Fruit fly (Drosophila melanogaster): ENCODE data around the gene Nnf1b.
A peak's percentile ranks its signal among the peaks of the same experiment; 100 is the strongest.

Gene Nnf1b

DNA sequence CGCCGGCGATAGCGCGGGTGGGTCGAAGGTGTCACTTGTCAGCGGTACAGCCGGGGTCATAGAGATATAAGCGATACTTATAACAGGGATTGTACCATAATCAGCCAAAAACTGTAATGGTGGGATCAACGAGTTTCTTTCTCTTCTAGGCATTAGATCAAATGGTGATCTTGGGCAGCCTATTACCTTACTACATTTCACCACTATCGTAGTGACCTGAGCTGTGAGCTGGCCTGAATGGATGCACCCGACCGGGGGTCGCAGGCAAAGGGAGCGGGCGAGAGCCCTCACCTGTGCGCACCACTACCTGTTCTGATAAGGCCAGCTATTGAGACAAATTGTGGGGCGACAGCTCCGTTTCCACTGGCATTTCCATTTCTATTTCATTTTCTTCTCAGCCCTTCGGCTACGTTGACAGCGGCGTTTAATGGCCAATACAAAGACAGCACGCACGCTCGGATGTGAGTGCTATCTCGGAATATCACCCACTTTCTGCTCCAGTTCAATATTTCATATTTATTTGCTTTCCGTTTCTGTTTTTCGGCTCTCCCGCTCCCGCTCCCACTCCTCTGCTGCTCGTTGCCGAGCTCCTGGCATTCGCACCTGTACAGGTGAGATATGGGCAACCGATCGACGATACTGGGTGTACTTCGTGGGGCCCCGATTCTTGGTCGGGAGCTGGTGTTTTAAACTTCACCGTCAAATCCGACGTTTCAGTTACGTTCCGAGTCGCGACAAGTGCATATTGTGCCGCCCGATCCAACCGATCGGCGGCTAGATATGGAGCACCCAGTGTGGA is 46.5 kb downstream of the Nnf1b start (continued):
- peak; percentile 74 for TF ChIP-seq H2.0 (GFP tag; IDR thresholded peaks at IDR 0.05)
- TF ChIP-seq ham (GFP tag; IDR thresholded peaks at IDR 0.05), result 0 out of 2 replicates have a peak, but pooled peaks have one; percentile 26
- peak; percentile 49 for TF ChIP-seq Drgx (GFP tag; IDR thresholded peaks at IDR 0.05)
- TF ChIP-seq CG15514 (GFP tag; optimal IDR thresholded peaks at IDR 0.05), result peak; percentile 23
- TF ChIP-seq sima (GFP tag; optimal IDR thresholded peaks at IDR 0.05), result no peak
- peak; percentile 58 for TF ChIP-seq Hmr (GFP tag; optimal IDR thresholded peaks at IDR 0.05)
- TF ChIP-seq CG12155 (GFP tag; optimal IDR thresholded peaks at IDR 0.05), result peak; percentile 61
- TF ChIP-seq B-H2 (GFP tag; optimal IDR thresholded peaks at IDR 0.05), result no peak
- TF ChIP-seq CG15601 (tag; optimal IDR thresholded peaks at IDR 0.05), result peak; percentile 79
- peak; percentile 50; the same call in 1 of the 2 replicates for TF ChIP-seq CG11247 (GFP tag; IDR thresholded peaks at IDR 0.05)
- TF ChIP-seq Myb (GFP tag; optimal IDR thresholded peaks at IDR 0.05), result peak; percentile 50
- TF ChIP-seq tll (GFP tag; optimal IDR thresholded peaks at IDR 0.05), result no peak
- TF ChIP-seq CG1602 (GFP tag; optimal IDR thresholded peaks at IDR 0.05), result peak; percentile 62
- peak; percentile 21 for TF ChIP-seq maf-S (GFP tag; optimal IDR thresholded peaks at IDR 0.05)
- TF ChIP-seq Fer1 (GFP tag; optimal IDR thresholded peaks at IDR 0.05), result peak; percentile 6
- peak; percentile 23 for TF ChIP-seq Lhr (GFP tag; optimal IDR thresholded peaks at IDR 0.05)
- no peak for TF ChIP-seq abd-A (tag; optimal IDR thresholded peaks at IDR 0.05)
- TF ChIP-seq Jarid2 (GFP tag; optimal IDR thresholded peaks at IDR 0.05), result peak; percentile 58
- TF ChIP-seq CG7786 (GFP tag; optimal IDR thresholded peaks at IDR 0.05), result peak; percentile 67
- TF ChIP-seq vvl (GFP tag; IDR thresholded peaks at IDR 0.05), result peak; percentile 93
- peak; percentile 44 for TF ChIP-seq CG13123 (GFP tag; optimal IDR thresholded peaks at IDR 0.05)
- TF ChIP-seq CG6654 (GFP tag; optimal IDR thresholded peaks at IDR 0.05), result peak; percentile 53
- peak; percentile 72 for TF ChIP-seq CG30403 (GFP tag; optimal IDR thresholded peaks at IDR 0.05)
- peak; percentile 85 for TF ChIP-seq H15 (GFP tag; IDR thresholded peaks at IDR 0.05)
- TF ChIP-seq CG4282 (GFP tag; optimal IDR thresholded peaks at IDR 0.05), result no peak
- TF ChIP-seq NC2α (GFP tag; optimal IDR thresholded peaks at IDR 0.05), result peak; percentile 35
- TF ChIP-seq mam (GFP tag; optimal IDR thresholded peaks at IDR 0.05), result peak; percentile 59
- peak; percentile 70 for TF ChIP-seq CG15269 (tag; optimal IDR thresholded peaks at IDR 0.05)
- TF ChIP-seq tup (GFP tag; optimal IDR thresholded peaks at IDR 0.05), result peak; percentile 40
- TF ChIP-seq CG11456 (GFP tag; IDR thresholded peaks at IDR 0.05), result peak; percentile 76
- TF ChIP-seq Ptx1 (GFP tag; IDR thresholded peaks at IDR 0.05), result peak; percentile 82
- peak; percentile 74 for TF ChIP-seq MTF-1 (GFP tag; optimal IDR thresholded peaks at IDR 0.05; ENCODE audit: borderline replicate concordance)
- TF ChIP-seq ssp (GFP tag; IDR thresholded peaks at IDR 0.05), result peak; percentile 71
- TF ChIP-seq zen2 (GFP tag; IDR thresholded peaks at IDR 0.05; ENCODE audit: partially characterized antibody), result no peak
- TF ChIP-seq pros (GFP tag; optimal IDR thresholded peaks at IDR 0.05), result no peak
- TF ChIP-seq luna (GFP tag; optimal IDR thresholded peaks at IDR 0.05), result no peak
- TF ChIP-seq CTCF (GFP tag; optimal IDR thresholded peaks at IDR 0.05), result peak; percentile 1
- peak; percentile 68; the same call in 1 of the 2 replicates for TF ChIP-seq sob (GFP tag; IDR thresholded peaks at IDR 0.05)
- TF ChIP-seq gsb-n (tag; optimal IDR thresholded peaks at IDR 0.05), result peak; percentile 81
- peak; percentile 60 for TF ChIP-seq CG1233 (GFP tag; optimal IDR thresholded peaks at IDR 0.05)
- TF ChIP-seq lbe (GFP tag; optimal IDR thresholded peaks at IDR 0.05), result no peak
- TF ChIP-seq CG15696 (tag; optimal IDR thresholded peaks at IDR 0.05), result peak; percentile 48
- peak; percentile 58 for TF ChIP-seq bab2 (GFP tag; optimal IDR thresholded peaks at IDR 0.05)
- peak; percentile 36 for TF ChIP-seq Mad (GFP tag; optimal IDR thresholded peaks at IDR 0.05)
- no peak for TF ChIP-seq pfk (GFP tag; optimal IDR thresholded peaks at IDR 0.05)
- peak; percentile 95 for TF ChIP-seq ci (GFP tag; IDR thresholded peaks at IDR 0.05)
- peak; percentile 80 for TF ChIP-seq esg (GFP tag; conservative IDR thresholded peaks at IDR 0.05)
- TF ChIP-seq CG2120 (GFP tag; optimal IDR thresholded peaks at IDR 0.05), result peak; percentile 65
- TF ChIP-seq schlank (tag; optimal IDR thresholded peaks at IDR 0.05), result no peak
- peak; percentile 48 for TF ChIP-seq kah (GFP tag; optimal IDR thresholded peaks at IDR 0.05)

All from whole organism, embryonic.